Worm (Caenorhabditis elegans): ENCODE data around the gene Y54F10BM.12.

Y54F10BM.12 gene

ce11 chrIII:2313985-2314494 is 15.4 kb downstream of the Y54F10BM.12 start, which contains the start of the genes fbxa-66 and iffb-1:
Gene fbxa-66, minus strand, starts transcription at chrIII:2314035.
Gene iffb-1, plus strand, starts transcription at chrIII:2314436.
- TF ChIP-seq tbp1 (GFP tag; optimal IDR thresholded peaks at IDR 0.05) (no peak), lsy-27 (tag; optimal IDR thresholded peaks at IDR 0.05; ENCODE audit: borderline replicate concordance, insufficient read depth) (no peak), B0019.2 (GFP tag; conservative IDR thresholded peaks at IDR 0.05) (no peak), chd-7 (tag; optimal IDR thresholded peaks at IDR 0.05) (no peak), ztf-18 (tag; optimal IDR thresholded peaks at IDR 0.05) (no peak), fkh-3 (tag; optimal IDR thresholded peaks at IDR 0.05) (no peak), egl-44 (GFP tag; IDR thresholded peaks at IDR 0.05) (no peak), hmg-20 (GFP tag; IDR thresholded peaks at IDR 0.05) (no peak), hmg-1.2 (GFP tag; IDR thresholded peaks at IDR 0.05) (no peak), F33H1.4 (GFP tag; IDR thresholded peaks at IDR 0.05) (no peak)

ce11 chrIII:2310996-2311395 is 18.5 kb downstream of the Y54F10BM.12 start:
- peak; percentile 52; the same call in 1 of the 2 replicates for TF ChIP-seq cebp-1 (GFP tag; IDR thresholded peaks at IDR 0.05)
- TF ChIP-seq cebp-1 (tag; optimal IDR thresholded peaks at IDR 0.05) = peak; percentile 60
- TF ChIP-seq xnd-1 (tag; optimal IDR thresholded peaks at IDR 0.05) = no peak

ce11 chrIII:2308026-2308425 is 21.5 kb downstream of the Y54F10BM.12 start, which contains the start of the genes fbxa-1 and Y54F10BM.20:
Gene fbxa-1, minus strand, starts transcription at chrIII:2308126.
Gene Y54F10BM.20, plus strand, starts transcription at chrIII:2308256.
- no peak for TF ChIP-seq C17E4.6 (GFP tag; IDR thresholded peaks at IDR 0.05)
- no peak for TF ChIP-seq tlf-1 (GFP tag; optimal IDR thresholded peaks at IDR 0.05)
- TF ChIP-seq nhr-90 (tag; optimal IDR thresholded peaks at IDR 0.05) = no peak
- no peak for TF ChIP-seq Y53F4B.3 (GFP tag; IDR thresholded peaks at IDR 0.05)
- TF ChIP-seq rec-8 (tag; optimal IDR thresholded peaks at IDR 0.05) = no peak
- TF ChIP-seq lag-1 (GFP tag; IDR thresholded peaks at IDR 0.05) = no peak
- TF ChIP-seq ceh-91 (GFP tag; IDR thresholded peaks at IDR 0.05) = no peak
- no peak for TF ChIP-seq let-526 (GFP tag; IDR thresholded peaks at IDR 0.05)
- TF ChIP-seq nhr-120 (GFP tag; IDR thresholded peaks at IDR 0.05) = no peak

ce11 chrIII:2304867-2305266 is 24.6 kb downstream of the Y54F10BM.12 start, which contains the start of gene Y54F10BM.9:
Gene Y54F10BM.9, minus strand, starts transcription at chrIII:2304927.
- TF ChIP-seq gei-17 (GFP tag; optimal IDR thresholded peaks at IDR 0.05) (no peak), madf-6 (GFP tag; IDR thresholded peaks at IDR 0.05) (peak; percentile 10; the same call in 1 of the 2 replicates), lsy-27 (tag; optimal IDR thresholded peaks at IDR 0.05; ENCODE audit: borderline replicate concordance, insufficient read depth) (no peak), F22D6.2 (tag; optimal IDR thresholded peaks at IDR 0.05) (no peak), aptf-2 (GFP tag; conservative IDR thresholded peaks at IDR 0.05) (peak; percentile 89), attf-3 (GFP tag; conservative IDR thresholded peaks at IDR 0.05) (no peak), unc-130 (GFP tag; optimal IDR thresholded peaks at IDR 0.05) (no peak), hmg-1.2 (GFP tag; IDR thresholded peaks at IDR 0.05) (peak; percentile 74; the same call in 1 of the 2 replicates), mcd-1 (GFP tag; IDR thresholded peaks at IDR 0.05) (peak; percentile 18; the same call in 1 of the 2 replicates), ceh-27 (GFP tag; optimal IDR thresholded peaks at IDR 0.05) (peak; percentile 8), lin-26 (GFP tag; IDR thresholded peaks at IDR 0.05) (peak; percentile 58; the same call in 1 of the 2 replicates)

- TF ChIP-seq snpc-1.1 (tag; optimal IDR thresholded peaks at IDR 0.05; ENCODE audit: insufficient read depth) = no peak
- TF ChIP-seq tbp1 (GFP tag; optimal IDR thresholded peaks at IDR 0.05) = peak; percentile 85
- TF ChIP-seq F57A8.1 (GFP tag; optimal IDR thresholded peaks at IDR 0.05) = no peak
- TF ChIP-seq F33H1.4 (GFP tag; IDR thresholded peaks at IDR 0.05) = no peak
- no peak for TF ChIP-seq madf-8 (GFP tag; conservative IDR thresholded peaks at IDR 0.05)
- TF ChIP-seq ztf-22 (GFP tag; optimal IDR thresholded peaks at IDR 0.05) = no peak
- peak; percentile 47 for TF ChIP-seq die-1 (tag; optimal IDR thresholded peaks at IDR 0.05)
- no peak for TF ChIP-seq lag-1 (GFP tag; IDR thresholded peaks at IDR 0.05)
- 0 out of 2 replicates have a peak, but pooled peaks have one; percentile 41 for TF ChIP-seq lin-26 (GFP tag; IDR thresholded peaks at IDR 0.05)
- TF ChIP-seq cebp-2 (GFP tag; IDR thresholded peaks at IDR 0.05) = no peak
- no peak for TF ChIP-seq ceh-58 (GFP tag; IDR thresholded peaks at IDR 0.05)
- peak; percentile 43 for TF ChIP-seq B0261.1 (tag; optimal IDR thresholded peaks at IDR 0.05)
- TF ChIP-seq tbx-9 (tag; optimal IDR thresholded peaks at IDR 0.05; ENCODE audit: borderline replicate concordance) = no peak
- TF ChIP-seq D2030.7 (GFP tag; IDR thresholded peaks at IDR 0.05) = peak; percentile 25; the same call in 1 of the 2 replicates
Observed at ce11 chrIII:2304149-2304548, 25.3 kb downstream of the Y54F10BM.12 start.
